Worm (Caenorhabditis elegans): ENCODE results near the gene dhhc-1.

- TF ChIP-seq scrt-1 (GFP tag; IDR thresholded peaks at IDR 0.05) (no peak), pes-1 (GFP tag; IDR thresholded peaks at IDR 0.05) (no peak), sea-1 (GFP tag; conservative IDR thresholded peaks at IDR 0.05) (no peak), flt-1 (GFP tag; IDR thresholded peaks at IDR 0.05) (no peak), ama-1 (optimal IDR thresholded peaks at IDR 0.05) (no peak)
Observed at ce11 chrX:15052385-15052784, 47.8 kb downstream of the dhhc-1 start, which contains the start of gene H03G16.6.
